Worm (Caenorhabditis elegans): Measurements from ENCODE around the gene lgc-6.

- no peak for TF ChIP-seq mml-1 (tag; optimal IDR thresholded peaks at IDR 0.05)
- no peak for TF ChIP-seq ceh-9 (tag; optimal IDR thresholded peaks at IDR 0.05)
- TF ChIP-seq nhr-25 (tag; optimal IDR thresholded peaks at IDR 0.05): peak; percentile 47
- TF ChIP-seq ztf-11 (tag; optimal IDR thresholded peaks at IDR 0.05): no peak
These were observed 39.5 kb downstream of the lgc-6 start, which contains the start of gene nap-1 for ce11 chrIV:8379278-8379677.
